Worm (Caenorhabditis elegans): Measurements from ENCODE around the gene EGAP1.1.

DNA sequence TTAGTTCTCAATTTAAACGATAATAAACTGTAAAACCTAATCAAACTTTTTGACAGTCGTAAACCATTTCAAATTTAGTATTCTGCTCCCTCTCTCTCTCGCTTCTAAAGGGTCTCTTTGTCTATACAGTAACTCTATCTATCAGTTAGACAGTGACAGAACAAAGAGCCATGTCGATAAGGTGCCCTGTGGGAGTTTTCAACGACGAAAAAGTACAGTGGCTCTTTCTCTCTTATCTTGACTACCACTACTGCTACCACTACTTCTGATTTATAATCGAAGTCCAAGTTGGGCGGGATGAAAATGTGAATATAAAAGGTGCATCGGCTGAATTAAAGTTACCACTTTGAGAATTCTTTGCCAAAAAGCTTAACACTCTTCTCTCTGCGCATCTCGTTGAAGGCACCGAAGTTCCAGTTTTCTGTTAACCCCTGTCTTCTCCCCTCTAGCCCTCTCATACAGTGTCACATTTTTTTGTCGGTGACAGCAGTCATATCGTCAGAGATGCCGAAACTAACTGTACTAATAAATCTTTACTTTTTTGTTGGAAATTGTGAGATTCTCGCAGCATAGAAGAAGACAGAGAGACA is 13.8 kb upstream of the EGAP1.1 start:
- TF ChIP-seq ceh-9 (tag; optimal IDR thresholded peaks at IDR 0.05) (no peak), sox-2 (GFP tag; IDR thresholded peaks at IDR 0.05) (no peak), eyg-1 (tag; optimal IDR thresholded peaks at IDR 0.05) (no peak), pqm-1 (tag; optimal IDR thresholded peaks at IDR 0.05) (no peak)

Measured in whole organism, late embryonic.